Fruit fly (Drosophila melanogaster): ENCODE results near the gene Gbeta13F.

Gbeta13F gene

dm6 chrX:15886411-15887246 lies 26.7 kb downstream of the Gbeta13F start:
- TF ChIP-seq GATAe (GFP tag; conservative IDR thresholded peaks at IDR 0.05) (no peak), nom (GFP tag; optimal IDR thresholded peaks at IDR 0.05) (peak; percentile 98), Deaf1 (tag; optimal IDR thresholded peaks at IDR 0.05) (peak; percentile 88), Fer1 (GFP tag; optimal IDR thresholded peaks at IDR 0.05) (peak; percentile 36), CG33557 (GFP tag; optimal IDR thresholded peaks at IDR 0.05) (peak; percentile 30), ttk (GFP tag; IDR thresholded peaks at IDR 0.05) (no peak), pros (GFP tag; optimal IDR thresholded peaks at IDR 0.05) (peak; percentile 76), sob (GFP tag; IDR thresholded peaks at IDR 0.05) (peak; percentile 51; the same call in 1 of the 2 replicates), ATbp (GFP tag; optimal IDR thresholded peaks at IDR 0.05) (peak; percentile 68), CG2116 (GFP tag; optimal IDR thresholded peaks at IDR 0.05) (peak; percentile 22), CG8281 (tag; optimal IDR thresholded peaks at IDR 0.05) (no peak), insv (GFP tag; optimal IDR thresholded peaks at IDR 0.05) (peak in 1 of 2 experiments; percentile 43), lbe (GFP tag; optimal IDR thresholded peaks at IDR 0.05) (peak; percentile 47), chinmo (GFP tag; IDR thresholded peaks at IDR 0.05; ENCODE audit: partially characterized antibody) (peak; percentile 72; the same call in 1 of the 4 replicates), HmgZ (tag; optimal IDR thresholded peaks at IDR 0.05) (peak; percentile 50), lilli (GFP tag; optimal IDR thresholded peaks at IDR 0.05) (no peak), YL-1 (GFP tag; optimal IDR thresholded peaks at IDR 0.05) (peak; percentile 84), Ssrp (tag; optimal IDR thresholded peaks at IDR 0.05) (no peak), pita (GFP tag; optimal IDR thresholded peaks at IDR 0.05) (peak; percentile 79), CG2199 (GFP tag; IDR thresholded peaks at IDR 0.05) (0 out of 3 replicates have a peak, but pooled peaks have one; percentile 62), MESR4 (GFP tag; optimal IDR thresholded peaks at IDR 0.05) (peak; percentile 81), ci (GFP tag; IDR thresholded peaks at IDR 0.05) (peak; percentile 34; the same call in 1 of the 3 replicates), B-H2 (GFP tag; optimal IDR thresholded peaks at IDR 0.05) (peak; percentile 32), CG10431 (GFP tag; optimal IDR thresholded peaks at IDR 0.05) (peak; percentile 23), gt (GFP tag; IDR thresholded peaks at IDR 0.05) (no peak), CG32767 (GFP tag; IDR thresholded peaks at IDR 0.05) (peak; percentile 48; the same call in 1 of the 2 replicates), vnd (GFP tag; IDR thresholded peaks at IDR 0.05; ENCODE audit: partially characterized antibody) (no peak), Hand (GFP tag; optimal IDR thresholded peaks at IDR 0.05) (peak; percentile 22), gfzf (GFP tag; optimal IDR thresholded peaks at IDR 0.05) (peak; percentile 6), pnt (GFP tag; optimal IDR thresholded peaks at IDR 0.05) (no peak), org-1 (GFP tag; optimal IDR thresholded peaks at IDR 0.05) (no peak), Drgx (GFP tag; IDR thresholded peaks at IDR 0.05) (peak; percentile 94), TFAM (GFP tag; optimal IDR thresholded peaks at IDR 0.05) (no peak), CG3163 (GFP tag; optimal IDR thresholded peaks at IDR 0.05) (peak; percentile 98), Med (GFP tag) (peak; percentile 76), cg (GFP tag; optimal IDR thresholded peaks at IDR 0.05) (peak; percentile 58), CG17829 (tag; optimal IDR thresholded peaks at IDR 0.05) (peak; percentile 2), Bgb (GFP tag; IDR thresholded peaks at IDR 0.05; ENCODE audit: partially characterized antibody) (peak; percentile 58), Adf1 (GFP tag; IDR thresholded peaks at IDR 0.05) (peak; percentile 16; the same call in 1 of the 2 replicates), unc-4 (GFP tag; IDR thresholded peaks at IDR 0.05; ENCODE audit: partially characterized antibody) (no peak), bsh (GFP tag; optimal IDR thresholded peaks at IDR 0.05) (peak in 1 of 2 experiments; percentile 95), Doc3 (GFP tag; IDR thresholded peaks at IDR 0.05; ENCODE audit: partially characterized antibody) (no peak), Hey (tag; optimal IDR thresholded peaks at IDR 0.05) (no peak), Elba2 (GFP tag; optimal IDR thresholded peaks at IDR 0.05) (no peak), CG34376 (GFP tag; optimal IDR thresholded peaks at IDR 0.05) (peak; percentile 89), zf30C (GFP tag; optimal IDR thresholded peaks at IDR 0.05) (peak; percentile 85), CG34422 (GFP tag; IDR thresholded peaks at IDR 0.05) (peak; percentile 39; the same call in 1 of the 3 replicates)

Data from whole organism, embryonic.